Worm (Caenorhabditis elegans) whole organism, L3 larva: Measurements from ENCODE around the gene srt-44.

Experiments
- R02D3.7 ChIP-seq: fragments of 150-350 bp; optimal IDR thresholded peaks from 2 replicates; lab custom pipeline; 2014; ENCODE audit warnings: missing biosample characterization, missing genetic modification characterization
- ZK546.5 ChIP-seq: sonication (generic microtip); optimal IDR thresholded peaks from 2 replicates; lab custom pipeline; 2017; ENCODE audit warnings: missing biosample characterization, missing genetic modification characterization
- ama-1 ChIP-seq: fragments of 150-350 bp; optimal IDR thresholded peaks from 2 replicates; lab custom pipeline; 2018
- ceh-28 ChIP-seq: fragments of 150-350 bp; optimal IDR thresholded peaks from 2 replicates; lab custom pipeline; 2014; ENCODE audit warnings: missing biosample characterization, missing genetic modification reagents, missing genetic modification characterization
- ceh-82 ChIP-seq: fragments of 150-350 bp; optimal IDR thresholded peaks from 2 replicates; lab custom pipeline; 2014; ENCODE audit warnings: missing biosample characterization, missing genetic modification characterization
- daf-12 ChIP-seq: fragments of 150-350 bp; optimal IDR thresholded peaks from 2 replicates; lab custom pipeline; 2014; ENCODE audit warnings: missing biosample characterization, missing genetic modification reagents, missing genetic modification characterization
- egl-5 ChIP-seq: fragments of 150-350 bp; optimal IDR thresholded peaks from 2 replicates; lab custom pipeline; 2017; ENCODE audit warnings: missing biosample characterization, missing genetic modification reagents, missing genetic modification characterization, inconsistent platforms
- elt-1 ChIP-seq: fragments of 150-350 bp; optimal IDR thresholded peaks from 2 replicates; lab custom pipeline; 2014; ENCODE audit warnings: missing biosample characterization, missing genetic modification characterization
- elt-3 ChIP-seq, 3 experiments: fragments of 150-350 bp in 1 of 3; sonication (generic microtip) in 2 of 3; optimal IDR thresholded peaks; 2 replicates in 2 of 3; 4 replicates in 1 of 3; lab custom pipeline; 2014 to 2017; ENCODE audit warnings: missing biosample characterization in 3 of 3, missing genetic modification characterization in 3 of 3
- fkh-10 ChIP-seq: sonication (generic microtip); optimal IDR thresholded peaks from 2 replicates; lab custom pipeline; 2017; ENCODE audit warnings: missing biosample characterization, missing genetic modification reagents, missing genetic modification characterization
- fkh-2 ChIP-seq: fragments of 150-350 bp; optimal IDR thresholded peaks from 2 replicates; lab custom pipeline; 2014; ENCODE audit warnings: missing biosample characterization, missing genetic modification reagents, missing genetic modification characterization
- hmg-11 ChIP-seq: sonication (generic microtip); optimal IDR thresholded peaks from 2 replicates; lab custom pipeline; 2016; ENCODE audit warnings: missing genetic modification characterization, missing compliant biosample characterization
- jun-1 ChIP-seq: fragments of 150-350 bp; optimal IDR thresholded peaks from 2 replicates; lab custom pipeline; 2014; ENCODE audit warnings: missing biosample characterization, missing genetic modification reagents, missing genetic modification characterization
- lin-15B ChIP-seq: fragments of 150-350 bp; optimal IDR thresholded peaks from 2 replicates; lab custom pipeline; 2014; ENCODE audit warnings: missing biosample characterization, missing genetic modification characterization
- lin-39 ChIP-seq: fragments of 150-350 bp; optimal IDR thresholded peaks from 2 replicates; lab custom pipeline; 2018; ENCODE audit warnings: missing biosample characterization, missing genetic modification reagents, missing genetic modification characterization
- lsy-12 ChIP-seq: sonication (generic microtip); optimal IDR thresholded peaks from 2 replicates; lab custom pipeline; 2016; ENCODE audit warnings: mild to moderate bottlenecking, missing genetic modification characterization, missing compliant biosample characterization
- mdl-1 ChIP-seq: fragments of 150-350 bp; optimal IDR thresholded peaks from 2 replicates; lab custom pipeline; 2014; ENCODE audit warnings: missing biosample characterization, missing genetic modification characterization
- mml-1 ChIP-seq: fragments of 150-350 bp; sonication (generic microtip); optimal IDR thresholded peaks from 3 replicates; lab custom pipeline; 2014; ENCODE audit warnings: missing biosample characterization, missing genetic modification characterization
- nfya-1 ChIP-seq: sonication (generic microtip); optimal IDR thresholded peaks from 2 replicates; lab custom pipeline; 2017; ENCODE audit warnings: missing genetic modification characterization, mild to moderate bottlenecking, missing compliant biosample characterization, antibody characterized with exemption, moderate library complexity; ENCODE audit not compliant: insufficient read depth
- nhr-11 ChIP-seq: fragments of 150-350 bp; optimal IDR thresholded peaks from 2 replicates; lab custom pipeline; 2014; ENCODE audit warnings: missing biosample characterization, missing genetic modification characterization
- nhr-237 ChIP-seq: fragments of 150-350 bp; optimal IDR thresholded peaks from 2 replicates; lab custom pipeline; 2014; ENCODE audit warnings: missing biosample characterization, missing genetic modification characterization
- nhr-25 ChIP-seq: sonication (generic microtip); optimal IDR thresholded peaks from 2 replicates; lab custom pipeline; 2017; ENCODE audit warnings: missing biosample characterization, missing genetic modification characterization
- nhr-28 ChIP-seq: fragments of 150-350 bp; optimal IDR thresholded peaks from 2 replicates; lab custom pipeline; 2014; ENCODE audit warnings: missing biosample characterization, missing genetic modification characterization
- nhr-43 ChIP-seq: sonication (generic microtip); optimal IDR thresholded peaks from 2 replicates; lab custom pipeline; 2016; ENCODE audit warnings: mild to moderate bottlenecking, missing genetic modification characterization, missing compliant biosample characterization; ENCODE audit not compliant: poor library complexity, severe bottlenecking
- nhr-67 ChIP-seq: fragments of 150-350 bp; optimal IDR thresholded peaks from 2 replicates; lab custom pipeline; 2014; ENCODE audit warnings: missing biosample characterization, missing genetic modification characterization
- nhr-76 ChIP-seq: fragments of 150-350 bp; sonication (generic microtip); optimal IDR thresholded peaks from 5 replicates; lab custom pipeline; 2014; ENCODE audit warnings: missing biosample characterization, missing genetic modification characterization
- nhr-77 ChIP-seq: fragments of 150-350 bp; optimal IDR thresholded peaks from 2 replicates; lab custom pipeline; 2014; ENCODE audit warnings: missing biosample characterization, missing genetic modification characterization
- pha-4 ChIP-seq: fragments of 150-350 bp; optimal IDR thresholded peaks from 2 replicates; lab custom pipeline; 2014; ENCODE audit warnings: missing biosample characterization, missing genetic modification reagents, missing genetic modification characterization
- pqm-1 ChIP-seq: fragments of 150-350 bp; optimal IDR thresholded peaks from 2 replicates; lab custom pipeline; 2017; ENCODE audit warnings: missing biosample characterization, missing genetic modification characterization, inconsistent platforms
- sea-2 ChIP-seq: fragments of 150-350 bp; sonication (generic microtip); optimal IDR thresholded peaks from 4 replicates; lab custom pipeline; 2014; ENCODE audit warnings: missing biosample characterization, missing genetic modification reagents, missing genetic modification characterization
- skn-1 ChIP-seq: fragments of 150-350 bp; optimal IDR thresholded peaks from 2 replicates; lab custom pipeline; 2014; ENCODE audit warnings: missing biosample characterization, missing genetic modification characterization
- snpc-4 ChIP-seq: fragments of 150-350 bp; optimal IDR thresholded peaks from 2 replicates; lab custom pipeline; 2014; ENCODE audit warnings: missing biosample characterization, missing genetic modification characterization
- tbx-2 ChIP-seq: sonication (generic microtip); optimal IDR thresholded peaks from 2 replicates; lab custom pipeline; 2016; ENCODE audit warnings: mild to moderate bottlenecking, missing genetic modification characterization, missing compliant biosample characterization
- unc-39 ChIP-seq: sonication (generic microtip); optimal IDR thresholded peaks from 4 replicates; lab custom pipeline; 2017; ENCODE audit warnings: missing biosample characterization, missing genetic modification characterization
- unc-62 ChIP-seq: fragments of 150-350 bp; sonication (generic microtip); optimal IDR thresholded peaks from 4 replicates; lab custom pipeline; 2014; ENCODE audit warnings: missing biosample characterization, missing genetic modification reagents, missing genetic modification characterization
- ztf-11 ChIP-seq: fragments of 150-350 bp; optimal IDR thresholded peaks from 2 replicates; lab custom pipeline; 2014; ENCODE audit warnings: missing biosample characterization, missing genetic modification characterization
- ztf-4 ChIP-seq: fragments of 150-350 bp; optimal IDR thresholded peaks from 2 replicates; lab custom pipeline; 2014; ENCODE audit warnings: missing biosample characterization, missing genetic modification characterization

Gene srt-44

DNA sequence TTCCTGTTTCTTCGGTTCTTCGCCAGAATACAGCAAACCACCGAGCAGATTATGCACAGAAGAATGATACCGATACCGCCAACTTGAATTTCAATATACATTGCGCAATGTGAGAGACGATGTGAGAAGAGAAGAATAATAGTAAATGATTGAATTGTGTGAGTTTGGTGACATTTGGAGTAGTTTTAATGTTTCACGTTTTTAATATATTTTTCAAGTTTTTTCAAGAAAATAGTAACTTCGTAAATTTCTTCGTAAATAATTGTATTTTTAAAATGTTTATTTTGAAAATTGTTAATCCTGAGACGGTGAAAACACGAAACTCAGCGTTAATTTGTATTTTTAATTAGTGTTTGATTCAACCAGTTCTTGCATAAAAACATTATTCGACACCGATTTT is 9.7 kb downstream of the srt-44 start, which contains the start of gene M199.134:
Gene M199.134 (minus strand): TSS at position 101 of the 400 bp plus-strand sequence.
- TF ChIP-seq elt-1 (tag; lab: Kevin White, UChicago), result no peak
- no peak for TF ChIP-seq lsy-12
- TF ChIP-seq unc-39 (tag; lab: Kevin White, UChicago), result no peak
- TF ChIP-seq nhr-11 (tag; lab: Kevin White, UChicago), result no peak
- no peak for TF ChIP-seq R02D3.7 (tag; lab: Kevin White, UChicago)
- TF ChIP-seq sea-2, result no peak
- TF ChIP-seq snpc-4, result no peak
- TF ChIP-seq nhr-25 (tag; lab: Kevin White, UChicago), result no peak
- no peak for TF ChIP-seq mdl-1 (tag; lab: Kevin White, UChicago)
- no peak for TF ChIP-seq elt-3 (tag; optimal IDR thresholded peaks at IDR 0.05; lab: Kevin White, UChicago)
- no peak for TF ChIP-seq jun-1 (tag; lab: Kevin White, UChicago)
- no peak for TF ChIP-seq fkh-10
- no peak for TF ChIP-seq nhr-237 (tag; lab: Kevin White, UChicago)
- no peak for TF ChIP-seq nhr-67 (tag; lab: Kevin White, UChicago)
- TF ChIP-seq tbx-2 (tag; lab: Kevin White, UChicago), result no peak
- no peak for TF ChIP-seq ceh-82 (tag; lab: Kevin White, UChicago)

DNA sequence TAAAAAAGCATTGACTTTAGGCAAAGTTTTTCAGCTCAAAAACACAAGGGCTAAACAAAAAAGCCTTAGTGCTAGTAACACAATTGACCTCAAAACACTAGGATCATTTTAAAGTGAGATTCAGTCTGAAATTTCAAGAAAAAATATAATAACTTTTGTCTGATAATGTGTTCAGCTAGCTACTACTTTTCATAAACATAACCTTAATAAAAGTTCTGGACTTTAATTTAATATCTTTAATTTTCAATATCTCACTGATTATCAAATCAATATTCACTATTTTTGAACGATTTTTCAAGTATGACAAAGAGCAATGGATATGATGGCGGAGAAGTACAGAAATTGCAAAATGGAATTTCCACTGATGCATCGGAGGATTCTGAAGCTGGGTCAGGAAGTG is 10.9 kb downstream of the srt-44 start, which contains the start of gene M199.135:
Gene M199.135 (plus strand): TSS at position 301 of the 400 bp plus-strand sequence.
- no peak for TF ChIP-seq skn-1
- no peak for TF ChIP-seq hmg-11 (tag; lab: Kevin White, UChicago)
- no peak for TF ChIP-seq nhr-43
- TF ChIP-seq fkh-2 (tag; lab: Kevin White, UChicago), result no peak
- no peak for TF ChIP-seq pha-4 (tag; lab: Kevin White, UChicago)
- no peak for TF ChIP-seq nhr-28 (tag; lab: Kevin White, UChicago)
- TF ChIP-seq nfya-1 (tag; lab: Kevin White, UChicago), result no peak
- no peak for TF ChIP-seq snpc-4
- TF ChIP-seq pqm-1 (tag; lab: Kevin White, UChicago), result no peak
- TF ChIP-seq nhr-11 (tag; lab: Kevin White, UChicago), result no peak
- no peak for TF ChIP-seq nhr-77 (tag; lab: Kevin White, UChicago)
- no peak for TF ChIP-seq ztf-11
- no peak for TF ChIP-seq lin-15B (tag; lab: Kevin White, UChicago)
- TF ChIP-seq egl-5, result no peak
- no peak for TF ChIP-seq ceh-28 (tag; lab: Kevin White, UChicago)
- TF ChIP-seq ztf-4 (tag; lab: Kevin White, UChicago), result no peak
- TF ChIP-seq ama-1 (lab: Kevin White, UChicago), result no peak
- TF ChIP-seq, all 47 proteins: peak for 0

DNA sequence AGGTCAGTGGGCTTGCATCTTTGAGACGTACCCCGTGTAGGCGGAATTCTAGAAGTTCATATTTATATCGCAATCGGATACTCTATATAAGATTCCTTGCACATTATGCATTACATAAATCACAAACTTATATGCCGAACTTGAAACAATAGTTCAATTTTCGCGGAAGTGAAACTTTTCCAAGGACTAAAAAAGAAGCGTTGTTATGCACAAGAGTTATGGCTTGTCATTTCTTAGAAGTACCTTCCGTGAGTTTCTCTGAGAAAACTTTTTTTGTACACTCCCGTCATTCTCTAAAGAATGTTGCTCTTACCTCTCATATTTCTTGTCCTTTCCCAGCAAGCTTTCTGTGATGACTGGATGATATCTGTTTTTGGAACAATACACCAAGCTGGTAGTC is 15.0 kb downstream of the srt-44 start, which contains the start of gene M199.136:
Gene M199.136 (plus strand): TSS at position 301 of the 400 bp plus-strand sequence.
- no peak for TF ChIP-seq unc-62 (GFP tag; lab: Kevin White, UChicago)
- no peak for TF ChIP-seq ama-1 (lab: Kevin White, UChicago)
- no peak for TF ChIP-seq nhr-76 (tag; lab: Kevin White, UChicago)
- no peak for TF ChIP-seq ZK546.5
- TF ChIP-seq, all 47 proteins: peak for 0

DNA sequence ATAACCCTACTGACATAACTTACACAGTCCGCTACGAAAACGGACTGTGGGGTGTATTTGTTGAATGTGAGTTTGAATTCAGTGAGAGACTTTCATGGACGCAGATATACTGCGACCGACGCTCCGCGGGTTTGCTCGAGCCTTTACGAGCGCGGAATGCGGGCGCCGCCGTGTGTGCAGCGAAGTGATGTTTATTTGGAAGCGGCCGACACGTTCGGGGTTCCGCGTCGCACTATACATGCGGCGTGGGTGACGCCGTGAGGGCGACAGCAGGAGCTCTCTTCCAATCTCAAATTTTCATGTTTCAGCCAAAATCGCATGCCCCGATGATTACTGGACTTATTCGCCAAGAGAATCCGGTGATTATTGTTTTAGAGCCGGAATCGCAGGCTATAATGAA is 15.8 kb downstream of the srt-44 start:
- no peak for TF ChIP-seq ama-1 (lab: Kevin White, UChicago)
- no peak for TF ChIP-seq ceh-82 (tag; lab: Kevin White, UChicago)
- TF ChIP-seq fkh-10, result no peak
- TF ChIP-seq pqm-1 (tag; lab: Kevin White, UChicago), result no peak
- no peak for TF ChIP-seq mml-1 (tag; lab: Kevin White, UChicago)
- no peak for TF ChIP-seq mdl-1 (tag; lab: Kevin White, UChicago)
- no peak for TF ChIP-seq nfya-1 (tag; lab: Kevin White, UChicago)
- no peak for TF ChIP-seq ceh-28 (tag; lab: Kevin White, UChicago)
- TF ChIP-seq nhr-11 (tag; lab: Kevin White, UChicago), result no peak
- no peak for TF ChIP-seq lin-39 (tag; lab: Kevin White, UChicago)
- TF ChIP-seq lsy-12, result no peak
- no peak for TF ChIP-seq daf-12 (tag; lab: Kevin White, UChicago)
- no peak for TF ChIP-seq elt-3 (tag; optimal IDR thresholded peaks at IDR 0.05; lab: Kevin White, UChicago)
- TF ChIP-seq nhr-28 (tag; lab: Kevin White, UChicago), result no peak
- TF ChIP-seq nhr-43, result no peak
- no peak for TF ChIP-seq snpc-4
- no peak for TF ChIP-seq skn-1
